Fruit fly (Drosophila melanogaster) whole organism, embryonic: Measurements from ENCODE around the gene Cdc23.

Experiments used
- Aef1 ChIP-seq: fragments of 200-800 bp; sonication (Bioruptor generic); IDR thresholded peaks from 3 replicates; pipeline ENCODE4 v1.3.6; 2022; ENCODE audit warnings: missing biosample characterization, missing genetic modification characterization
- B-H1 ChIP-seq: fragments of 200-800 bp; sonication (Bioruptor generic); IDR thresholded peaks from 3 replicates; pipeline ENCODE4 v1.3.6; 2022; ENCODE audit warnings: missing biosample characterization, missing genetic modification characterization
- B-H2 ChIP-seq: fragments of 200-800 bp; sonication (Bioruptor generic); optimal IDR thresholded peaks from 2 replicates; lab custom pipeline; 2018; ENCODE audit warnings: missing biosample characterization, mild to moderate bottlenecking, missing genetic modification characterization
- Blimp-1 ChIP-seq: fragments of 200-800 bp; sonication (Bioruptor generic); optimal IDR thresholded peaks from 3 replicates; lab custom pipeline; 2018; ENCODE audit warnings: missing biosample characterization, missing genetic modification characterization, mild to moderate bottlenecking, moderate library complexity, missing genetic modification reagents
- CG10147 ChIP-seq: fragments of 200-800 bp; sonication (Bioruptor generic); optimal IDR thresholded peaks from 2 replicates; lab custom pipeline; 2019; ENCODE audit warnings: missing biosample characterization, mild to moderate bottlenecking, missing genetic modification characterization, moderate library complexity
- CG12659 ChIP-seq: fragments of 200-800 bp; sonication (Bioruptor generic); optimal IDR thresholded peaks from 3 replicates; lab custom pipeline; 2017; ENCODE audit warnings: mild to moderate bottlenecking, missing biosample characterization, missing genetic modification reagents, missing genetic modification characterization
- CG13424 ChIP-seq: fragments of 200-800 bp; sonication (Bioruptor generic); optimal IDR thresholded peaks from 2 replicates; lab custom pipeline; 2019; ENCODE audit warnings: missing biosample characterization, mild to moderate bottlenecking, missing genetic modification characterization, moderate library complexity
- CG17359 ChIP-seq: fragments of 200-800 bp; sonication (Bioruptor generic); optimal IDR thresholded peaks from 3 replicates; lab custom pipeline; 2018; ENCODE audit warnings: missing biosample characterization, mild to moderate bottlenecking, missing genetic modification characterization, moderate library complexity
- CG17361 ChIP-seq: fragments of 200-800 bp; sonication (Bioruptor generic); IDR thresholded peaks from 3 replicates; pipeline ENCODE4 v1.3.6; 2022; ENCODE audit warnings: missing biosample characterization, missing genetic modification characterization
- CG17912 ChIP-seq: fragments of 200-800 bp; sonication (Bioruptor generic); optimal IDR thresholded peaks from 2 replicates; lab custom pipeline; 2018; ENCODE audit warnings: missing biosample characterization, mild to moderate bottlenecking, missing genetic modification characterization
- CG2116 ChIP-seq: fragments of 200-800 bp; sonication (Bioruptor generic); optimal IDR thresholded peaks from 3 replicates; lab custom pipeline; 2018; ENCODE audit warnings: missing biosample characterization, mild to moderate bottlenecking, missing genetic modification characterization
- CG2202 ChIP-seq: fragments of 200-800 bp; sonication (Bioruptor generic); optimal IDR thresholded peaks from 2 replicates; lab custom pipeline; 2018; ENCODE audit warnings: missing biosample characterization, mild to moderate bottlenecking, missing genetic modification characterization
- CG2875 ChIP-seq: fragments of 200-800 bp; sonication (Bioruptor generic); optimal IDR thresholded peaks from 2 replicates; lab custom pipeline; 2017; ENCODE audit warnings: missing biosample characterization, mild to moderate bottlenecking, missing genetic modification characterization, missing genetic modification reagents
- CG6254 ChIP-seq: fragments of 200-800 bp; sonication (Bioruptor generic); optimal IDR thresholded peaks from 3 replicates; lab custom pipeline; 2017; ENCODE audit warnings: mild to moderate bottlenecking, missing biosample characterization, missing genetic modification reagents, missing genetic modification characterization
- CG6654 ChIP-seq: fragments of 200-800 bp; sonication (Bioruptor generic); optimal IDR thresholded peaks from 2 replicates; lab custom pipeline; 2017; ENCODE audit warnings: missing biosample characterization, mild to moderate bottlenecking, missing genetic modification characterization
- CG6683 ChIP-seq: fragments of 200-800 bp; sonication (Bioruptor generic); optimal IDR thresholded peaks from 2 replicates; lab custom pipeline; 2017; ENCODE audit warnings: missing biosample characterization, mild to moderate bottlenecking, missing genetic modification characterization, missing genetic modification reagents
- CG6813 ChIP-seq: fragments of 200-800 bp; sonication (Bioruptor generic); optimal IDR thresholded peaks from 2 replicates; lab custom pipeline; 2017; ENCODE audit warnings: missing biosample characterization, missing genetic modification characterization, mild to moderate bottlenecking, moderate library complexity, missing genetic modification reagents
- CG7372 ChIP-seq: fragments of 200-800 bp; sonication (Bioruptor generic); IDR thresholded peaks from 2 replicates; pipeline ENCODE4 v1.3.6; 2022; ENCODE audit warnings: missing biosample characterization, missing genetic modification characterization
- CG7987 ChIP-seq: fragments of 200-800 bp; sonication (Bioruptor generic); optimal IDR thresholded peaks from 2 replicates; lab custom pipeline; 2018; ENCODE audit warnings: missing biosample characterization, mild to moderate bottlenecking, missing genetic modification characterization, moderate library complexity
- CG8765 ChIP-seq: fragments of 200-800 bp; sonication (Bioruptor generic); IDR thresholded peaks from 2 replicates; pipeline ENCODE4 v1.3.6; 2022; ENCODE audit warnings: missing biosample characterization, missing genetic modification characterization
- CG9609 ChIP-seq: fragments of 200-800 bp; sonication (Bioruptor generic); optimal IDR thresholded peaks from 3 replicates; lab custom pipeline; 2016; ENCODE audit warnings: missing biosample characterization, missing genetic modification characterization
- CG9876 ChIP-seq: fragments of 200-800 bp; sonication (Bioruptor generic); optimal IDR thresholded peaks from 2 replicates; lab custom pipeline; 2016; ENCODE audit warnings: missing biosample characterization, missing genetic modification characterization
- CkIIα-i1 ChIP-seq: fragments of 200-800 bp; sonication (Bioruptor generic); IDR thresholded peaks from 2 replicates; pipeline ENCODE4 v1.3.6; 2022; ENCODE audit warnings: missing biosample characterization, missing genetic modification characterization
- Dbx ChIP-seq: fragments of 200-800 bp; sonication (Bioruptor generic); IDR thresholded peaks from 3 replicates; pipeline ENCODE4 v1.3.6; 2022; ENCODE audit warnings: missing biosample characterization, missing genetic modification characterization
- Doc3 ChIP-seq: fragments of 200-800 bp; sonication (Bioruptor generic); IDR thresholded peaks from 3 replicates; pipeline ENCODE4 v1.3.6; 2022; ENCODE audit warnings: missing biosample characterization, missing genetic modification characterization; ENCODE audit not compliant: partially characterized antibody
- Eip74EF ChIP-seq, 2 experiments: fragments of 200-800 bp in 1 of 2; fragments of >200 bp in 1 of 2; sonication (Bioruptor generic) in 1 of 2; optimal IDR thresholded peaks; 2 replicates each; lab custom pipeline; 2017 to 2019; ENCODE audit warnings: missing biosample characterization in 2 of 2, missing genetic modification characterization in 2 of 2, mild to moderate bottlenecking in 1 of 2, moderate library complexity in 1 of 2
- Fer1 ChIP-seq: fragments of 200-800 bp; sonication (Bioruptor generic); optimal IDR thresholded peaks from 2 replicates; lab custom pipeline; 2017; ENCODE audit warnings: missing biosample characterization, mild to moderate bottlenecking, missing genetic modification characterization
- Fer3 ChIP-seq: fragments of 200-800 bp; sonication (Bioruptor generic); optimal IDR thresholded peaks from 2 replicates; lab custom pipeline; 2018; ENCODE audit warnings: missing biosample characterization, mild to moderate bottlenecking, missing genetic modification characterization, moderate library complexity
- HLH3B ChIP-seq: fragments of 200-800 bp; sonication (Bioruptor generic); IDR thresholded peaks from 2 replicates; pipeline ENCODE4 v1.3.6; 2022; ENCODE audit warnings: missing biosample characterization, missing genetic modification characterization
- Hr78 ChIP-seq, 2 experiments: fragments of 200-800 bp in 1 of 2; fragments of >200 bp in 1 of 2; sonication (Bioruptor generic) in 1 of 2; optimal IDR thresholded peaks; 2 replicates each; lab custom pipeline; 2017 to 2019; ENCODE audit warnings: missing biosample characterization in 2 of 2, missing genetic modification characterization in 2 of 2, mild to moderate bottlenecking in 1 of 2, moderate library complexity in 1 of 2
- Meics ChIP-seq: fragments of 200-800 bp; sonication (Bioruptor generic); optimal IDR thresholded peaks from 2 replicates; lab custom pipeline; 2017; ENCODE audit warnings: missing biosample characterization, mild to moderate bottlenecking, missing genetic modification characterization
- Myb ChIP-seq: fragments of 200-800 bp; sonication (Bioruptor generic); optimal IDR thresholded peaks from 2 replicates; lab custom pipeline; 2016; ENCODE audit warnings: missing biosample characterization, missing genetic modification characterization
- Optix ChIP-seq: fragments of 200-800 bp; sonication (Bioruptor generic); IDR thresholded peaks from 3 replicates; pipeline ENCODE4 v1.3.6; 2022; ENCODE audit warnings: missing biosample characterization, missing genetic modification characterization
- Six4 ChIP-seq: fragments of 200-800 bp; sonication (Bioruptor generic); optimal IDR thresholded peaks from 2 replicates; lab custom pipeline; 2016; ENCODE audit warnings: missing biosample characterization, missing genetic modification characterization
- caup ChIP-seq: fragments of 200-800 bp; sonication (Bioruptor generic); optimal IDR thresholded peaks from 3 replicates; lab custom pipeline; 2017; ENCODE audit warnings: missing biosample characterization, mild to moderate bottlenecking, missing genetic modification characterization, moderate library complexity; ENCODE audit not compliant: severe bottlenecking
- chinmo ChIP-seq: fragments of 200-800 bp; sonication (Bioruptor generic); IDR thresholded peaks from 4 replicates; pipeline ENCODE4 v1.3.6; 2022; ENCODE audit warnings: missing biosample characterization, missing genetic modification characterization; ENCODE audit not compliant: partially characterized antibody
- disco-r ChIP-seq: fragments of 200-800 bp; sonication (Bioruptor generic); optimal IDR thresholded peaks from 2 replicates; lab custom pipeline; 2016; ENCODE audit warnings: missing biosample characterization, missing genetic modification characterization
- gem ChIP-seq: fragments of 200-800 bp; sonication (Bioruptor generic); optimal IDR thresholded peaks from 2 replicates; lab custom pipeline; 2019; ENCODE audit warnings: missing biosample characterization, mild to moderate bottlenecking, missing genetic modification characterization, moderate library complexity
- nmo ChIP-seq: fragments of 200-800 bp; sonication (Bioruptor generic); optimal IDR thresholded peaks from 2 replicates; lab custom pipeline; 2018; ENCODE audit warnings: missing biosample characterization, mild to moderate bottlenecking, missing genetic modification characterization, moderate library complexity
- org-1 ChIP-seq: fragments of 200-800 bp; sonication (Bioruptor generic); optimal IDR thresholded peaks from 2 replicates; lab custom pipeline; 2017; ENCODE audit warnings: missing biosample characterization, missing genetic modification characterization
- psq ChIP-seq: fragments of 200-800 bp; sonication (Bioruptor generic); optimal IDR thresholded peaks from 2 replicates; lab custom pipeline; 2017; ENCODE audit warnings: missing biosample characterization, missing genetic modification characterization
- sd ChIP-seq: fragments of 200-800 bp; sonication (Bioruptor generic); optimal IDR thresholded peaks from 3 replicates; lab custom pipeline; 2018; ENCODE audit warnings: missing biosample characterization, mild to moderate bottlenecking, missing genetic modification characterization, moderate library complexity
- slbo ChIP-seq: fragments of 200-800 bp; sonication (Bioruptor generic); IDR thresholded peaks from 2 replicates; pipeline ENCODE4 v1.3.6; 2022; ENCODE audit warnings: missing biosample characterization, missing genetic modification characterization
- sqz ChIP-seq: fragments of 200-800 bp; sonication (Bioruptor generic); optimal IDR thresholded peaks from 3 replicates; lab custom pipeline; 2018; ENCODE audit warnings: missing biosample characterization, mild to moderate bottlenecking, missing genetic modification characterization
- tap ChIP-seq: fragments of 200-800 bp; optimal IDR thresholded peaks from 3 replicates; lab custom pipeline; 2019; ENCODE audit warnings: missing biosample characterization, mild to moderate bottlenecking, missing genetic modification characterization, moderate library complexity
- trh ChIP-seq: fragments of 200-800 bp; sonication (Bioruptor generic); optimal IDR thresholded peaks from 2 replicates; lab custom pipeline; 2016; ENCODE audit warnings: missing biosample characterization, missing genetic modification characterization
- vnd ChIP-seq: fragments of 200-800 bp; sonication (Bioruptor generic); IDR thresholded peaks from 3 replicates; pipeline ENCODE4 v1.3.6; 2022; ENCODE audit warnings: missing biosample characterization, missing genetic modification characterization; ENCODE audit not compliant: partially characterized antibody
- zen2 ChIP-seq: fragments of 200-800 bp; sonication (Bioruptor generic); IDR thresholded peaks from 3 replicates; pipeline ENCODE4 v1.3.6; 2022; ENCODE audit warnings: missing biosample characterization, missing genetic modification characterization; ENCODE audit not compliant: partially characterized antibody

Cdc23 gene

dm6 chr2L:20414750-20415211 lies 44.4 kb upstream of the Cdc23 start, which contains the start of gene CG10947 (continued):
- TF ChIP-seq CG7987 (GFP tag; lab: Kevin White, UChicago) (peak; percentile 55), Hr78 (GFP tag; optimal IDR thresholded peaks at IDR 0.05; lab: Kevin White, UChicago) (no peak), CG17912 (peak; percentile 82), CG7372 (GFP tag; lab: Robert Waterston, UW) (peak; percentile 43; the same call in 1 of the 2 replicates), trh (GFP tag; lab: Kevin White, UChicago) (peak; percentile 35), Fer3 (tag; lab: Kevin White, UChicago) (peak; percentile 46), CG2875 (GFP tag; lab: Kevin White, UChicago) (peak; percentile 65), gem (tag; lab: Kevin White, UChicago) (peak; percentile 48), Optix (no peak), Dbx (peak; percentile 78; the same call in 2 of the 3 replicates), nmo (GFP tag; lab: Kevin White, UChicago) (peak; percentile 60), CG2202 (tag; lab: Kevin White, UChicago) (peak; percentile 33), CG6654 (GFP tag; lab: Kevin White, UChicago) (peak; percentile 25), vnd (GFP tag; lab: Robert Waterston, UW) (peak; percentile 51; the same call in 2 of the 3 replicates), CG6813 (GFP tag; lab: Kevin White, UChicago) (peak; percentile 35), B-H1 (GFP tag; lab: Robert Waterston, UW) (no peak), Meics (GFP tag; lab: Kevin White, UChicago) (peak; percentile 67), CG12659 (GFP tag; lab: Kevin White, UChicago) (peak; percentile 70), CG17359 (tag; lab: Kevin White, UChicago) (peak; percentile 53), chinmo (GFP tag; lab: Robert Waterston, UW) (peak; percentile 52; the same call in 1 of the 4 replicates), Eip74EF (GFP tag; optimal IDR thresholded peaks at IDR 0.05; lab: Kevin White, UChicago) (no peak), CG6254 (peak; percentile 58), HLH3B (GFP tag; lab: Robert Waterston, UW) (peak; percentile 69), Aef1 (no peak), caup (GFP tag; lab: Kevin White, UChicago) (peak; percentile 82), CG8765 (GFP tag; lab: Robert Waterston, UW) (no peak), Doc3 (GFP tag; lab: Robert Waterston, UW) (0 out of 3 replicates have a peak, but pooled peaks have one; percentile 18), B-H2 (GFP tag; lab: Kevin White, UChicago) (peak; percentile 75), zen2 (GFP tag; lab: Robert Waterston, UW) (0 out of 3 replicates have a peak, but pooled peaks have one; percentile 27), CG9609 (GFP tag; lab: Kevin White, UChicago) (peak; percentile 53), CG6683 (GFP tag; lab: Kevin White, UChicago) (no peak), psq (GFP tag; lab: Kevin White, UChicago) (peak; percentile 11), sqz (GFP tag; lab: Kevin White, UChicago) (peak; percentile 15), sd (tag; lab: Kevin White, UChicago) (peak; percentile 10), CG10147 (GFP tag; lab: Kevin White, UChicago) (peak; percentile 7), CG17361 (GFP tag; lab: Robert Waterston, UW) (0 out of 3 replicates have a peak, but pooled peaks have one; percentile 26), Myb (GFP tag; lab: Kevin White, UChicago) (peak; percentile 99), disco-r (GFP tag; lab: Kevin White, UChicago) (peak; percentile 21), Fer1 (GFP tag; lab: Kevin White, UChicago) (peak; percentile 61), CG13424 (tag; lab: Kevin White, UChicago) (peak; percentile 64), slbo (GFP tag; lab: Robert Waterston, UW) (peak; percentile 71), CG2116 (peak; percentile 39), CG9876 (GFP tag; lab: Kevin White, UChicago) (peak; percentile 50), Blimp-1 (peak; percentile 14), Six4 (peak; percentile 44), org-1 (GFP tag; lab: Kevin White, UChicago) (peak; percentile 29), tap (peak; percentile 0), CkIIα-i1 (GFP tag; lab: Robert Waterston, UW) (no peak)
